Fruit fly (Drosophila melanogaster): ENCODE measurements around the gene Mob2.

Gene Mob2

DNA sequence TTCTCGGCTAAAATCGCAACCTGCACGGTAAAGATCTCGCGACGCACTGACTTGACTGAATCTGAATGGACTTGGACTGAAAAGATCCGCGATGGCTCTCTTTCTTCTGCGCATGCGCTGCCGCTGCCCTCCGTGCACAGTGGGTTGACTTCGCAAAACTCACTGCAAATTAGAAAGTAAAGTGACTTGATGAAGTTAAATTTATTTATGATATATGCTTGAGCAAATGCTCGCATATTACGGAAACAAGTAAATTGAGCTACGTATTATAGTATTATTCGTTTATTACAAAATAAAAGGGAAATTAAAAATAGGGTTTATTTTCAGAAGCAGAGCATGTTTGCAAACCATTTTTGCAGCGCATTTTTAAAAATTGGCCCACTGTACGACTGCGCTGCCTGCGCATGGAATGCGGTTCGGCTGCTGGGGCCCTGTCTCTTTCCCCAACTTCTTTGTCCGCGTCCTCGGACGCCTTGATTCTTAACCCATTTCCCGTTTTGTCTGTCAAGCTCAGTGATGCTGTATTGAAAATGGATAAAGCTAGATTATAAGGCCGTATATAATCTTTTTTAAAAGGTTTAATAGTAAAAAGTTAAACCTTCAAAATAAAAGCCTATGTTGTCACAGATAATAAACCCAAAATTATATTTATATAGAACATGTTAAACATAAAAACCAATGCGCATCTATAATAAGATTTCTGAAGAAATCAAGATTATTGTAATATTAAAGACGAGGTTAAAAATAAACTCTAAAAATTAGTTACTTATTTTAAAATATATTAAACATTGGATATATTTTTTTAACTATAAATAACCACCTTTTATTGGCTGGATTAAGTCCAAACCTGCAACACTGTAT, 25.9 kb upstream of the Mob2 start, which contains the start of gene rt (continued):
- TF ChIP-seq gfzf (GFP tag; optimal IDR thresholded peaks at IDR 0.05) (no peak), CHES-1-like (GFP tag; optimal IDR thresholded peaks at IDR 0.05) (no peak), CG4707 (GFP tag; optimal IDR thresholded peaks at IDR 0.05) (peak; percentile 97), p53 (GFP tag; optimal IDR thresholded peaks at IDR 0.05) (no peak), pan (optimal IDR thresholded peaks at IDR 0.05) (no peak), pan (GFP tag; optimal IDR thresholded peaks at IDR 0.05 in 1 of 2, IDR thresholded peaks at IDR 0.05 in 1 of 2) (no peak), CG18764 (GFP tag; optimal IDR thresholded peaks at IDR 0.05) (peak; percentile 36), stwl (tag; optimal IDR thresholded peaks at IDR 0.05) (peak; percentile 31), gem (tag; optimal IDR thresholded peaks at IDR 0.05) (peak; percentile 79), CG7556 (GFP tag; optimal IDR thresholded peaks at IDR 0.05) (peak; percentile 58), z (GFP tag; IDR thresholded peaks at IDR 0.05) (no peak), ken (GFP tag; IDR thresholded peaks at IDR 0.05) (peak; percentile 44; the same call in 1 of the 3 replicates), ftz-f1 (GFP tag; optimal IDR thresholded peaks at IDR 0.05) (no peak), MTF-1 (GFP tag; optimal IDR thresholded peaks at IDR 0.05; ENCODE audit: borderline replicate concordance) (peak; percentile 13), crol (GFP tag; IDR thresholded peaks at IDR 0.05) (no peak), CG17186 (GFP tag; optimal IDR thresholded peaks at IDR 0.05) (no peak), tna (GFP tag; IDR thresholded peaks at IDR 0.05; ENCODE audit: partially characterized antibody) (no peak), GATAe (GFP tag; conservative IDR thresholded peaks at IDR 0.05) (no peak), chif (GFP tag; optimal IDR thresholded peaks at IDR 0.05) (peak; percentile 16 to 56), Hmx (GFP tag; optimal IDR thresholded peaks at IDR 0.05) (no peak), disco-r (GFP tag; optimal IDR thresholded peaks at IDR 0.05) (no peak), Hr39 (optimal IDR thresholded peaks at IDR 0.05) (no peak), cad (GFP tag; optimal IDR thresholded peaks at IDR 0.05) (no peak), CG9609 (GFP tag; optimal IDR thresholded peaks at IDR 0.05) (no peak), Sry-β (GFP tag; optimal IDR thresholded peaks at IDR 0.05) (peak; percentile 85), lbe (GFP tag; optimal IDR thresholded peaks at IDR 0.05) (peak; percentile 26), Camta (GFP tag; optimal IDR thresholded peaks at IDR 0.05) (no peak), ranshi (GFP tag; IDR thresholded peaks at IDR 0.05) (no peak; the same call in 1 of the 2 replicates), grn (GFP tag; optimal IDR thresholded peaks at IDR 0.05) (no peak), CG10366 (GFP tag; IDR thresholded peaks at IDR 0.05) (0 out of 2 replicates have a peak, but pooled peaks have one; percentile 16), ash1 (GFP tag; optimal IDR thresholded peaks at IDR 0.05) (no peak), Ravus (GFP tag; IDR thresholded peaks at IDR 0.05) (no peak), ro (GFP tag; IDR thresholded peaks at IDR 0.05) (no peak), yki (optimal IDR thresholded peaks at IDR 0.05) (no peak), en (GFP tag; optimal IDR thresholded peaks at IDR 0.05) (no peak), pho (GFP tag; optimal IDR thresholded peaks at IDR 0.05) (no peak), CG14014 (GFP tag; IDR thresholded peaks at IDR 0.05) (0 out of 2 replicates have a peak, but pooled peaks have one; percentile 7), vnd (GFP tag; IDR thresholded peaks at IDR 0.05; ENCODE audit: partially characterized antibody) (no peak), Dip2 (GFP tag; IDR thresholded peaks at IDR 0.05) (no peak), Sox102F (GFP tag; optimal IDR thresholded peaks at IDR 0.05) (peak; percentile 41), CG33213 (GFP tag; optimal IDR thresholded peaks at IDR 0.05) (peak; percentile 4), NFAT (GFP tag; IDR thresholded peaks at IDR 0.05) (no peak), Fer3 (tag; optimal IDR thresholded peaks at IDR 0.05) (peak; percentile 22), Asciz (GFP tag; optimal IDR thresholded peaks at IDR 0.05) (peak; percentile 24), CG31224 (GFP tag; IDR thresholded peaks at IDR 0.05) (peak; percentile 29; the same call in 1 of the 2 replicates), dmrt11E (tag; optimal IDR thresholded peaks at IDR 0.05) (peak; percentile 83), CG4854 (GFP tag; optimal IDR thresholded peaks at IDR 0.05) (peak; percentile 4), CG11093 (GFP tag; IDR thresholded peaks at IDR 0.05) (peak; percentile 71; the same call in 2 of the 3 replicates), pzg (GFP tag; optimal IDR thresholded peaks at IDR 0.05) (no peak)

All from whole organism, embryonic.